Worm (Caenorhabditis elegans): ENCODE measurements around the gene srh-115.

ce11 chrV:17255454-17255853 is at the start of gene srh-115:
- TF ChIP-seq nhr-76 (tag; optimal IDR thresholded peaks at IDR 0.05), result no peak
- no peak for TF ChIP-seq lin-39 (tag; optimal IDR thresholded peaks at IDR 0.05)
- TF ChIP-seq skn-1 (tag; optimal IDR thresholded peaks at IDR 0.05), result no peak
- TF ChIP-seq pqm-1 (tag; optimal IDR thresholded peaks at IDR 0.05), result no peak
- no peak for TF ChIP-seq ama-1 (optimal IDR thresholded peaks at IDR 0.05)
